Worm (Caenorhabditis elegans) whole organism, L1 larva: Measurements from ENCODE around the gene R05D3.9.

ENCODE experiments used
- C04F5.9 ChIP-seq: sonication (generic microtip); optimal IDR thresholded peaks from 2 replicates; lab custom pipeline; 2016; ENCODE audit warnings: missing genetic modification characterization, missing compliant biosample characterization
- C16A3.4 ChIP-seq: fragments of 150-350 bp; optimal IDR thresholded peaks from 2 replicates; lab custom pipeline; 2014; ENCODE audit warnings: missing biosample characterization, missing genetic modification characterization
- C34B4.2 ChIP-seq: sonication (generic microtip); optimal IDR thresholded peaks from 2 replicates; lab custom pipeline; 2017; ENCODE audit warnings: mild to moderate bottlenecking, missing genetic modification characterization, missing compliant biosample characterization
- ceh-8 ChIP-seq: fragments of 200-800 bp; sonication (Bioruptor generic); optimal IDR thresholded peaks from 2 replicates; lab custom pipeline; 2018; ENCODE audit warnings: mild to moderate bottlenecking, missing genetic modification characterization, moderate library complexity, missing compliant biosample characterization
- ceh-82 ChIP-seq, 3 experiments: fragments of 150-350 bp in 1 of 3; sonication (generic microtip) in 2 of 3; optimal IDR thresholded peaks; 2 replicates each; lab custom pipeline; 2014 to 2017; ENCODE audit warnings: missing biosample characterization in 3 of 3, missing genetic modification characterization in 3 of 3
- ces-1 ChIP-seq: fragments of 150-350 bp; optimal IDR thresholded peaks from 2 replicates; lab custom pipeline; 2014; ENCODE audit warnings: missing biosample characterization, missing genetic modification reagents, missing genetic modification characterization
- dpl-1 ChIP-seq, 3 experiments: fragments of 150-350 bp in 2 of 3; sonication (generic microtip) in 1 of 3; optimal IDR thresholded peaks; 2 replicates each; lab custom pipeline; 2014 to 2017; ENCODE audit warnings: missing biosample characterization in 3 of 3, missing genetic modification characterization in 3 of 3, missing genetic modification reagents in 3 of 3
- dsc-1 ChIP-seq: sonication (generic microtip); optimal IDR thresholded peaks from 2 replicates; lab custom pipeline; 2016; ENCODE audit warnings: mild to moderate bottlenecking, missing genetic modification characterization, missing compliant biosample characterization
- efl-1 ChIP-seq, 4 experiments: fragments of 150-350 bp; optimal IDR thresholded peaks in 3 of 4; peaks in 1 of 4; 1 replicate in 1 of 4; 2 replicates in 3 of 4; lab custom pipeline; 2014; ENCODE audit warnings: missing biosample characterization in 2 of 4, missing genetic modification characterization in 2 of 4, missing genetic modification reagents in 2 of 4
- efl-3 ChIP-seq: fragments of 200-800 bp; sonication (Bioruptor generic); optimal IDR thresholded peaks from 2 replicates; lab custom pipeline; 2018; ENCODE audit warnings: mild to moderate bottlenecking, missing genetic modification characterization, missing compliant biosample characterization
- egl-13 ChIP-seq: sonication (generic microtip); optimal IDR thresholded peaks from 2 replicates; lab custom pipeline; 2016; ENCODE audit warnings: missing genotype, missing genetic modification reagents, missing genetic modification characterization, missing compliant biosample characterization
- fkh-10 ChIP-seq: sonication (generic microtip); optimal IDR thresholded peaks from 2 replicates; lab custom pipeline; 2017; ENCODE audit warnings: missing biosample characterization, missing genetic modification reagents, missing genetic modification characterization
- fkh-4 ChIP-seq: sonication (generic microtip); optimal IDR thresholded peaks from 2 replicates; lab custom pipeline; 2016; ENCODE audit warnings: missing compliant biosample characterization, missing genetic modification characterization, borderline replicate concordance
- fkh-8 ChIP-seq: sonication (generic microtip); optimal IDR thresholded peaks from 2 replicates; lab custom pipeline; 2016; ENCODE audit warnings: mild to moderate bottlenecking, missing genetic modification characterization, missing compliant biosample characterization
- fos-1 ChIP-seq: fragments of 150-350 bp; optimal IDR thresholded peaks from 2 replicates; lab custom pipeline; 2014; ENCODE audit warnings: missing biosample characterization, missing genetic modification characterization
- grh-1 ChIP-seq: fragments of 200-800 bp; sonication (Bioruptor generic); IDR thresholded peaks from 2 replicates; pipeline ENCODE4 v1.3.6; 2022; ENCODE audit warnings: missing genetic modification reagents, missing genetic modification characterization, missing compliant biosample characterization
- hlh-4 ChIP-seq: sonication (generic microtip); optimal IDR thresholded peaks from 2 replicates; lab custom pipeline; 2016; ENCODE audit warnings: mild to moderate bottlenecking, missing genetic modification characterization, missing compliant biosample characterization
- isw-1 ChIP-seq: fragments of 200-800 bp; sonication (Bioruptor generic); IDR thresholded peaks from 2 replicates; pipeline ENCODE4 v1.3.6; 2022; ENCODE audit warnings: missing genetic modification characterization, missing compliant biosample characterization
- jun-1 ChIP-seq: fragments of 150-350 bp; optimal IDR thresholded peaks from 2 replicates; lab custom pipeline; 2014; ENCODE audit warnings: missing biosample characterization, missing genetic modification reagents, missing genetic modification characterization
- lin-13 ChIP-seq: fragments of 150-350 bp; optimal IDR thresholded peaks from 2 replicates; lab custom pipeline; 2014; ENCODE audit warnings: missing biosample characterization, missing genetic modification reagents, missing genetic modification characterization
- lin-14 ChIP-seq: fragments of 200-800 bp; sonication (Bioruptor generic); optimal IDR thresholded peaks from 2 replicates; lab custom pipeline; 2018; ENCODE audit warnings: mild to moderate bottlenecking, missing genetic modification characterization, moderate library complexity, missing compliant biosample characterization
- lin-15B ChIP-seq: fragments of 150-350 bp; sonication (generic microtip); optimal IDR thresholded peaks from 3 replicates; lab custom pipeline; 2014; ENCODE audit warnings: missing biosample characterization, missing genetic modification characterization
- lin-35 ChIP-seq, 2 experiments: fragments of 150-350 bp; optimal IDR thresholded peaks; 2 replicates each; lab custom pipeline; 2014; ENCODE audit warnings: missing biosample characterization in 2 of 2, missing genetic modification characterization in 2 of 2, missing genetic modification reagents in 2 of 2
- lsy-2 ChIP-seq, 2 experiments: fragments of 150-350 bp; optimal IDR thresholded peaks; 2 replicates each; lab custom pipeline; 2014; ENCODE audit warnings: missing biosample characterization in 2 of 2, missing genetic modification characterization in 2 of 2
- mdl-1 ChIP-seq, 2 experiments: fragments of 150-350 bp; optimal IDR thresholded peaks; 2 replicates each; lab custom pipeline; 2014 to 2017; ENCODE audit warnings: missing biosample characterization in 2 of 2, missing genetic modification characterization in 2 of 2, inconsistent platforms in 1 of 2
- mep-1 ChIP-seq: fragments of 150-350 bp; optimal IDR thresholded peaks from 2 replicates; lab custom pipeline; 2014; ENCODE audit warnings: missing biosample characterization, missing genetic modification characterization
- nhr-11 ChIP-seq: fragments of 150-350 bp; optimal IDR thresholded peaks from 2 replicates; lab custom pipeline; 2014; ENCODE audit warnings: missing biosample characterization, missing genetic modification characterization
- nhr-47 ChIP-seq: sonication (generic microtip); optimal IDR thresholded peaks from 2 replicates; lab custom pipeline; 2016; ENCODE audit warnings: mild to moderate bottlenecking, missing genetic modification characterization, moderate library complexity, missing compliant biosample characterization
- nhr-71 ChIP-seq: sonication (generic microtip); optimal IDR thresholded peaks from 2 replicates; lab custom pipeline; 2016; ENCODE audit warnings: mild to moderate bottlenecking, missing genetic modification characterization, moderate library complexity, missing compliant biosample characterization
- nhr-77 ChIP-seq: fragments of 150-350 bp; optimal IDR thresholded peaks from 2 replicates; lab custom pipeline; 2014; ENCODE audit warnings: missing biosample characterization, missing genetic modification characterization
- pax-3 ChIP-seq: fragments of 200-800 bp; sonication (Bioruptor generic); optimal IDR thresholded peaks from 2 replicates; lab custom pipeline; 2018; ENCODE audit warnings: mild to moderate bottlenecking, missing genetic modification characterization, moderate library complexity, missing compliant biosample characterization
- snu-23 ChIP-seq: sonication (generic microtip); optimal IDR thresholded peaks from 2 replicates; lab custom pipeline; 2016; ENCODE audit warnings: missing genetic modification characterization, missing compliant biosample characterization
- swsn-7 ChIP-seq: sonication (generic microtip); optimal IDR thresholded peaks from 2 replicates; lab custom pipeline; 2016; ENCODE audit warnings: missing genetic modification characterization, missing compliant biosample characterization
- tbx-2 ChIP-seq: sonication (generic microtip); optimal IDR thresholded peaks from 2 replicates; lab custom pipeline; 2016; ENCODE audit warnings: missing genetic modification characterization, missing compliant biosample characterization
- tlp-1 ChIP-seq: fragments of 150-350 bp; optimal IDR thresholded peaks from 2 replicates; lab custom pipeline; 2014; ENCODE audit warnings: missing biosample characterization, missing genetic modification characterization
- unc-130 ChIP-seq: fragments of 150-350 bp; optimal IDR thresholded peaks from 2 replicates; lab custom pipeline; 2017; ENCODE audit warnings: missing biosample characterization, missing genetic modification characterization, inconsistent platforms
- unc-30 ChIP-seq: sonication (generic microtip); optimal IDR thresholded peaks from 2 replicates; lab custom pipeline; 2017; ENCODE audit warnings: missing biosample characterization, missing genetic modification characterization
- unc-86 ChIP-seq: sonication (generic microtip); optimal IDR thresholded peaks from 2 replicates; lab custom pipeline; 2016; ENCODE audit warnings: missing genetic modification characterization, missing compliant biosample characterization
- unc-98 ChIP-seq: fragments of 200-800 bp; sonication (Bioruptor generic); IDR thresholded peaks from 2 replicates; pipeline ENCODE4 v1.3.6; 2022; ENCODE audit warnings: missing genetic modification characterization, missing compliant biosample characterization
- vab-15 ChIP-seq: sonication (generic microtip); optimal IDR thresholded peaks from 2 replicates; lab custom pipeline; 2017; ENCODE audit warnings: missing genotype, mild to moderate bottlenecking, missing genetic modification characterization, missing compliant biosample characterization
- xbp-1 ChIP-seq: sonication (generic microtip); optimal IDR thresholded peaks from 2 replicates; lab custom pipeline; 2016; ENCODE audit warnings: missing genetic modification characterization, missing compliant biosample characterization
- zag-1 ChIP-seq: fragments of 150-350 bp; optimal IDR thresholded peaks from 2 replicates; lab custom pipeline; 2014; ENCODE audit warnings: missing biosample characterization, missing genetic modification characterization

The R05D3.9 gene

ce11 chrIII:8394374-8395302 lies 26.1 kb upstream of the R05D3.9 start, which contains the start of gene ZK353.10 (continued):
- TF ChIP-seq ces-1 (GFP tag; lab: Kevin White, UChicago): no peak
- TF ChIP-seq isw-1 (GFP tag; lab: Robert Waterston, UW): no peak; the same call in 1 of the 2 replicates
- no peak for TF ChIP-seq unc-30 (tag; lab: Kevin White, UChicago)
- TF ChIP-seq vab-15 (tag; lab: Kevin White, UChicago): no peak
- no peak for TF ChIP-seq efl-1 (optimal IDR thresholded peaks at IDR 0.05; lab: Kevin White, UChicago)
- peak in 1 of 2 experiments; percentile 76 for TF ChIP-seq efl-1 (GFP tag; optimal IDR thresholded peaks at IDR 0.05 in 1 of 2; lab: Kevin White, UChicago)
- TF ChIP-seq dsc-1 (tag; lab: Kevin White, UChicago): peak; percentile 18
- TF ChIP-seq lin-35 (GFP tag; optimal IDR thresholded peaks at IDR 0.05; lab: Kevin White, UChicago): peak in 1 of 2 experiments; percentile 3

- TF ChIP-seq tbx-2 (tag; lab: Kevin White, UChicago) (peak; percentile 4), mdl-1 (tag; optimal IDR thresholded peaks at IDR 0.05; lab: Kevin White, UChicago) (no peak), unc-98 (GFP tag; lab: Robert Waterston, UW) (no peak), lin-14 (GFP tag; lab: Kevin White, UChicago) (peak; percentile 85), ceh-8 (peak; percentile 36), unc-86 (tag; lab: Kevin White, UChicago) (peak; percentile 62), lin-35 (GFP tag; optimal IDR thresholded peaks at IDR 0.05; lab: Kevin White, UChicago) (peak in 1 of 2 experiments; percentile 15), dsc-1 (tag; lab: Kevin White, UChicago) (peak; percentile 71), lsy-2 (tag; optimal IDR thresholded peaks at IDR 0.05; lab: Kevin White, UChicago) (peak; percentile 15 to 54), C16A3.4 (tag; lab: Kevin White, UChicago) (no peak), fkh-10 (GFP tag; lab: Kevin White, UChicago) (peak; percentile 66), nhr-47 (peak; percentile 42), xbp-1 (tag; lab: Kevin White, UChicago) (peak; percentile 3), mep-1 (tag; lab: Kevin White, UChicago) (peak; percentile 37), nhr-71 (tag; lab: Kevin White, UChicago) (peak; percentile 63), egl-13 (tag; lab: Kevin White, UChicago) (peak; percentile 63), pax-3 (tag; lab: Kevin White, UChicago) (peak; percentile 50), nhr-77 (no peak), ces-1 (GFP tag; lab: Kevin White, UChicago) (peak; percentile 4), snu-23 (GFP tag; lab: Kevin White, UChicago) (peak; percentile 47), ceh-82 (tag; optimal IDR thresholded peaks at IDR 0.05; lab: Kevin White, UChicago) (peak in 1 of 3 experiments; percentile 61), fkh-8 (tag; lab: Kevin White, UChicago) (peak; percentile 78), dpl-1 (GFP tag; optimal IDR thresholded peaks at IDR 0.05; lab: Kevin White, UChicago) (peak in 1 of 3 experiments; percentile 43), fkh-4 (tag; lab: Kevin White, UChicago) (no peak), efl-1 (optimal IDR thresholded peaks at IDR 0.05; lab: Kevin White, UChicago) (peak; percentile 3 to 8), efl-1 (GFP tag; optimal IDR thresholded peaks at IDR 0.05 in 1 of 2; lab: Kevin White, UChicago) (peak in 1 of 2 experiments; percentile 72), tlp-1 (no peak), zag-1 (tag; lab: Kevin White, UChicago) (no peak), isw-1 (GFP tag; lab: Robert Waterston, UW) (peak; percentile 7; the same call in 1 of the 2 replicates), lin-13 (GFP tag; lab: Kevin White, UChicago) (peak; percentile 26), unc-130 (tag; lab: Kevin White, UChicago) (no peak), swsn-7 (tag; lab: Kevin White, UChicago) (peak; percentile 28)
Measured at ce11 chrIII:8392307-8392706, 23.8 kb upstream of the R05D3.9 start.

ce11 chrIII:8389539-8389938 lies 21.0 kb upstream of the R05D3.9 start, which contains the start of gene ZK353.4:
Gene ZK353.4 (minus strand): TSS chrIII:8389639.
- TF ChIP-seq jun-1 (tag; lab: Kevin White, UChicago) (no peak), unc-130 (tag; lab: Kevin White, UChicago) (no peak), lin-15B (tag; lab: Kevin White, UChicago) (no peak), efl-3 (no peak), C34B4.2 (no peak), tlp-1 (no peak), nhr-11 (no peak), mep-1 (tag; lab: Kevin White, UChicago) (no peak), fos-1 (tag; lab: Kevin White, UChicago) (no peak), pax-3 (tag; lab: Kevin White, UChicago) (no peak), hlh-4 (tag; lab: Kevin White, UChicago) (no peak), C04F5.9 (tag; lab: Kevin White, UChicago) (no peak), grh-1 (GFP tag; lab: Robert Waterston, UW) (no peak), fkh-4 (tag; lab: Kevin White, UChicago) (no peak)
